Worm (Caenorhabditis elegans) whole organism, L4 larva: ENCODE data around the gene unc-16.

ENCODE experiments used
- F10B5.3 ChIP-seq: sonication (generic microtip); optimal IDR thresholded peaks from 2 replicates; lab custom pipeline; 2016; ENCODE audit warnings: mild to moderate bottlenecking, missing genetic modification characterization, missing compliant biosample characterization
- F44E2.7 ChIP-seq: fragments of 200-800 bp; sonication (Bioruptor generic); IDR thresholded peaks from 2 replicates; pipeline ENCODE4 v2.1.2; 2022; ENCODE audit warnings: missing genetic modification characterization, missing compliant biosample characterization
- F49E8.2 ChIP-seq: sonication (generic microtip); optimal IDR thresholded peaks from 2 replicates; lab custom pipeline; 2016; ENCODE audit warnings: missing compliant biosample characterization, mild to moderate bottlenecking, missing genetic modification characterization, borderline replicate concordance
- T20F7.1 ChIP-seq: fragments of 200-800 bp; sonication (Bioruptor generic); optimal IDR thresholded peaks from 2 replicates; lab custom pipeline; 2018; ENCODE audit warnings: mild to moderate bottlenecking, missing genetic modification characterization, missing compliant biosample characterization
- ZK337.2 ChIP-seq: fragments of 200-800 bp; sonication (Bioruptor generic); IDR thresholded peaks from 2 replicates; pipeline ENCODE4 v1.3.6; 2022; ENCODE audit warnings: missing genetic modification reagents, missing genetic modification characterization, missing compliant biosample characterization
- ZK546.5 ChIP-seq, 2 experiments: sonication (generic microtip); optimal IDR thresholded peaks; 2 replicates each; lab custom pipeline; 2017; ENCODE audit warnings: missing biosample characterization in 2 of 2, missing genetic modification characterization in 2 of 2
- aly-2 ChIP-seq: sonication (generic microtip); optimal IDR thresholded peaks from 2 replicates; lab custom pipeline; 2018; ENCODE audit warnings: missing biosample characterization, missing genetic modification characterization
- ceh-20 ChIP-seq: fragments of 200-800 bp; sonication (Bioruptor generic); IDR thresholded peaks from 2 replicates; pipeline ENCODE4 v1.3.6; 2022; ENCODE audit warnings: missing genetic modification reagents, missing genetic modification characterization, missing compliant biosample characterization
- ceh-28 ChIP-seq: fragments of 150-350 bp; optimal IDR thresholded peaks from 2 replicates; lab custom pipeline; 2014; ENCODE audit warnings: missing biosample characterization, missing genetic modification reagents, missing genetic modification characterization
- ceh-32 ChIP-seq: sonication (generic microtip); optimal IDR thresholded peaks from 2 replicates; lab custom pipeline; 2016; ENCODE audit warnings: mild to moderate bottlenecking, missing genetic modification characterization, missing compliant biosample characterization; ENCODE audit not compliant: poor library complexity
- ceh-62 ChIP-seq: sonication (generic microtip); optimal IDR thresholded peaks from 2 replicates; lab custom pipeline; 2017; ENCODE audit warnings: missing biosample characterization, missing genetic modification characterization
- ceh-82 ChIP-seq: sonication (generic microtip); optimal IDR thresholded peaks from 2 replicates; lab custom pipeline; 2017; ENCODE audit warnings: missing biosample characterization, missing genetic modification characterization
- cey-2 ChIP-seq: sonication (generic microtip); optimal IDR thresholded peaks from 3 replicates; lab custom pipeline; 2017; ENCODE audit warnings: missing genetic modification characterization, mild to moderate bottlenecking, missing compliant biosample characterization, antibody characterized with exemption, borderline replicate concordance; ENCODE audit not compliant: insufficient read depth
- daf-12 ChIP-seq: fragments of 150-350 bp; optimal IDR thresholded peaks from 2 replicates; lab custom pipeline; 2014; ENCODE audit warnings: missing biosample characterization, missing genetic modification reagents, missing genetic modification characterization
- daf-16 ChIP-seq, 3 experiments: sonication (generic microtip); optimal IDR thresholded peaks; 2 replicates each; lab custom pipeline; 2016 to 2017; ENCODE audit warnings: missing genetic modification characterization in 3 of 3, missing genetic modification reagents in 3 of 3, mild to moderate bottlenecking in 2 of 3, missing compliant biosample characterization in 2 of 3, missing biosample characterization in 1 of 3, moderate library complexity in 1 of 3
- dpl-1 ChIP-seq: fragments of 150-350 bp; optimal IDR thresholded peaks from 2 replicates; lab custom pipeline; 2014; ENCODE audit warnings: missing biosample characterization, missing genetic modification reagents, missing genetic modification characterization
- gei-8 ChIP-seq: fragments of 200-800 bp; sonication (Bioruptor generic); optimal IDR thresholded peaks from 2 replicates; lab custom pipeline; 2018; ENCODE audit warnings: mild to moderate bottlenecking, missing genetic modification characterization, missing compliant biosample characterization
- hif-1 ChIP-seq, 2 experiments: sonication (generic microtip); optimal IDR thresholded peaks; 2 replicates each; lab custom pipeline; 2016 to 2017; ENCODE audit warnings: missing compliant biosample characterization in 2 of 2, missing genetic modification characterization in 2 of 2, missing genetic modification reagents in 2 of 2, missing genotype in 2 of 2, mild to moderate bottlenecking in 1 of 2
- hlh-30 ChIP-seq: sonication (generic microtip); optimal IDR thresholded peaks from 2 replicates; lab custom pipeline; 2017; ENCODE audit warnings: antibody characterized with exemption, mild to moderate bottlenecking, missing genetic modification characterization, missing compliant biosample characterization; ENCODE audit not compliant: insufficient read depth
- hmg-1.1 ChIP-seq: fragments of 200-800 bp; sonication (Bioruptor generic); IDR thresholded peaks from 2 replicates; pipeline ENCODE4 v1.3.6; 2022; ENCODE audit warnings: missing genetic modification reagents, missing genetic modification characterization, missing compliant biosample characterization
- lim-7 ChIP-seq: fragments of 200-800 bp; sonication (Bioruptor generic); IDR thresholded peaks from 2 replicates; pipeline ENCODE4 v1.3.6; 2022; ENCODE audit warnings: missing genetic modification characterization, missing compliant biosample characterization
- lin-38 ChIP-seq: fragments of 200-800 bp; sonication (Bioruptor generic); IDR thresholded peaks from 2 replicates; pipeline ENCODE4 v1.3.6; 2022; ENCODE audit warnings: missing genetic modification reagents, missing genetic modification characterization, missing compliant biosample characterization
- lsy-2 ChIP-seq, 2 experiments: fragments of 150-350 bp in 1 of 2; sonication (generic microtip) in 1 of 2; optimal IDR thresholded peaks; 2 replicates each; lab custom pipeline; 2014 to 2017; ENCODE audit warnings: missing biosample characterization in 2 of 2, missing genetic modification characterization in 2 of 2
- madf-9 ChIP-seq: fragments of 200-800 bp; sonication (Bioruptor generic); conservative IDR thresholded peaks from 2 replicates; pipeline ENCODE4 v1.3.6; 2022; ENCODE audit warnings: missing genetic modification reagents, missing genetic modification characterization, missing compliant biosample characterization
- mep-1 ChIP-seq: fragments of 150-350 bp; sonication (generic microtip); optimal IDR thresholded peaks from 3 replicates; lab custom pipeline; 2014; ENCODE audit warnings: missing biosample characterization, missing genetic modification characterization
- mes-2 ChIP-seq: sonication (generic microtip); optimal IDR thresholded peaks from 2 replicates; lab custom pipeline; 2016; ENCODE audit warnings: missing genotype, mild to moderate bottlenecking, missing genetic modification characterization, missing compliant biosample characterization; ENCODE audit not compliant: poor library complexity, severe bottlenecking
- mxl-3 ChIP-seq: fragments of 200-800 bp; sonication (Bioruptor generic); optimal IDR thresholded peaks from 2 replicates; lab custom pipeline; 2018; ENCODE audit warnings: mild to moderate bottlenecking, missing genetic modification characterization, missing compliant biosample characterization
- nhr-10 ChIP-seq: fragments of 150-350 bp; optimal IDR thresholded peaks from 2 replicates; lab custom pipeline; 2014; ENCODE audit warnings: missing biosample characterization, missing genetic modification characterization
- nhr-11 ChIP-seq: fragments of 150-350 bp; optimal IDR thresholded peaks from 2 replicates; lab custom pipeline; 2014; ENCODE audit warnings: missing biosample characterization, missing genetic modification characterization
- nhr-111 ChIP-seq: fragments of 200-800 bp; sonication (Bioruptor generic); optimal IDR thresholded peaks from 2 replicates; lab custom pipeline; 2018; ENCODE audit warnings: mild to moderate bottlenecking, missing genetic modification characterization, missing compliant biosample characterization
- nhr-237 ChIP-seq: sonication (generic microtip); optimal IDR thresholded peaks from 2 replicates; lab custom pipeline; 2017; ENCODE audit warnings: missing biosample characterization, missing genetic modification characterization
- nhr-28 ChIP-seq: fragments of 150-350 bp; optimal IDR thresholded peaks from 2 replicates; lab custom pipeline; 2014; ENCODE audit warnings: missing biosample characterization, missing genetic modification characterization
- nhr-42 ChIP-seq: fragments of 200-800 bp; sonication (Bioruptor generic); IDR thresholded peaks from 2 replicates; pipeline ENCODE4 v1.3.6; 2022; ENCODE audit warnings: missing genetic modification characterization, missing compliant biosample characterization
- rbr-2 ChIP-seq: sonication (generic microtip); optimal IDR thresholded peaks from 2 replicates; lab custom pipeline; 2016; ENCODE audit warnings: missing genotype, missing genetic modification characterization, missing compliant biosample characterization
- saeg-2 ChIP-seq: fragments of 200-800 bp; sonication (Bioruptor generic); IDR thresholded peaks from 2 replicates; pipeline ENCODE4 v1.3.6; 2022; ENCODE audit warnings: missing genetic modification reagents, missing genetic modification characterization, missing compliant biosample characterization
- sdz-12 ChIP-seq: fragments of 200-800 bp; sonication (Bioruptor generic); optimal IDR thresholded peaks from 2 replicates; lab custom pipeline; 2018; ENCODE audit warnings: mild to moderate bottlenecking, missing genetic modification characterization, missing compliant biosample characterization
- set-16 ChIP-seq: fragments of 200-800 bp; sonication (Bioruptor generic); IDR thresholded peaks from 2 replicates; pipeline ENCODE4 v1.3.6; 2022; ENCODE audit warnings: missing genetic modification reagents, missing genetic modification characterization, missing compliant biosample characterization
- unc-130 ChIP-seq: sonication (generic microtip); optimal IDR thresholded peaks from 2 replicates; lab custom pipeline; 2016; ENCODE audit warnings: missing genetic modification reagents, missing genetic modification characterization, missing compliant biosample characterization
- unc-62 ChIP-seq, 3 experiments: fragments of 150-350 bp in 1 of 3; sonication (generic microtip); optimal IDR thresholded peaks in 2 of 3; peaks in 1 of 3; 1 replicate in 1 of 3; 2 replicates in 2 of 3; lab custom pipeline; 2014 to 2017; ENCODE audit warnings: missing biosample characterization in 3 of 3, missing genetic modification characterization in 3 of 3, missing genetic modification reagents in 3 of 3, missing genotype in 1 of 3
- zfp-3 ChIP-seq: fragments of 200-800 bp; sonication (Bioruptor generic); conservative IDR thresholded peaks from 2 replicates; pipeline ENCODE4 v1.3.6; 2022; ENCODE audit warnings: missing genetic modification reagents, missing genetic modification characterization, missing compliant biosample characterization
- ztf-7 ChIP-seq: fragments of 150-350 bp; optimal IDR thresholded peaks from 2 replicates; lab custom pipeline; 2014; ENCODE audit warnings: missing biosample characterization, missing genetic modification characterization

Gene unc-16

ce11 chrIII:9528824-9529223, 17.2 kb upstream of the unc-16 start, which contains the start of gene ZK1098.2 (continued):
- TF ChIP-seq saeg-2 (GFP tag; lab: Robert Waterston, UW) (no peak), hif-1 (tag; optimal IDR thresholded peaks at IDR 0.05; lab: Kevin White, UChicago) (peak in 1 of 2 experiments; percentile 50), madf-9 (GFP tag; lab: Robert Waterston, UW) (no peak), ceh-20 (GFP tag; lab: Robert Waterston, UW) (no peak), mes-2 (tag; lab: Kevin White, UChicago) (peak; percentile 51)

ce11 chrIII:9534193-9534592, 11.9 kb upstream of the unc-16 start:
- TF ChIP-seq lin-38 (GFP tag; lab: Robert Waterston, UW) = peak; percentile 29

- TF ChIP-seq lsy-2 (tag; optimal IDR thresholded peaks at IDR 0.05; lab: Kevin White, UChicago) (peak in 1 of 2 experiments; percentile 38), ceh-28 (tag; lab: Kevin White, UChicago) (peak; percentile 47), mxl-3 (GFP tag; lab: Kevin White, UChicago) (no peak), nhr-28 (peak; percentile 2), lim-7 (no peak), daf-16 (GFP tag; optimal IDR thresholded peaks at IDR 0.05; lab: Kevin White, UChicago) (no peak), daf-16 (tag; optimal IDR thresholded peaks at IDR 0.05; lab: Kevin White, UChicago) (peak; percentile 48)
- TF ChIP-seq, all 104 proteins: peak for 4
Observed at ce11 chrIII:9538655-9539155, 7.4 kb upstream of the unc-16 start, which contains the start of gene ZK1098.3. ZK1098.3 (minus strand) TSS chrIII:9538705.

- TF ChIP-seq rbr-2 (tag; lab: Kevin White, UChicago) = no peak
- TF ChIP-seq gei-8 (GFP tag; lab: Kevin White, UChicago) = no peak
- no peak for TF ChIP-seq nhr-28
- TF ChIP-seq nhr-237 (tag; lab: Kevin White, UChicago) = no peak
- no peak for TF ChIP-seq F49E8.2 (tag; lab: Kevin White, UChicago)
- TF ChIP-seq F10B5.3 (tag; lab: Kevin White, UChicago) = no peak
- no peak for TF ChIP-seq zfp-3
- no peak for TF ChIP-seq unc-62 (GFP tag; optimal IDR thresholded peaks at IDR 0.05 in 1 of 2; lab: Kevin White, UChicago)
- no peak for TF ChIP-seq unc-62 (tag; optimal IDR thresholded peaks at IDR 0.05; lab: Kevin White, UChicago)
- TF ChIP-seq ZK546.5 (tag; optimal IDR thresholded peaks at IDR 0.05; lab: Kevin White, UChicago) = no peak
- TF ChIP-seq, all 104 proteins: peak for 0
Observed at ce11 chrIII:9542280-9542679, 3.8 kb upstream of the unc-16 start, which contains the start of gene mut-7. mut-7 (minus strand) TSS chrIII:9542380.

DNA sequence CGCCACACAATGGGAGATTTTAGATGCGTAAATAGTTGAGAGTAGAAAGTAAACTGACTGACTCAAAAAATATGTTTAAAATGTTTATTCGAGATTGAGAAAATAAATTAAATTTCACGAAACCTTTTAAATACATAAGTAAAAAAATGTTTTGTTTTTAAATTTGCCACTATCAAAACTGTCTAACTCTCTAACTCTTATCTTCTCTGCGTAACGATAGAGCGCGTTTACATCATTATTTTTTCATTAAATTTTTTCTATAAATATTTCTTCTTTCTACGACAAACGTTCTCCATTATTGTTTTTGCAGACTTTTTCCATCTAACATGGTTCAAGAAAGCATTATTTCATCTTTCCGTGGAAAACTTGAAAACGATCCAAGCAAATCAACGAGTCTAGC, 3.2 kb upstream of the unc-16 start, which contains the start of gene eif-2Balpha:
Gene eif-2Balpha (plus strand): TSS at position 304 of the 400 bp plus-strand sequence.
- TF ChIP-seq daf-12 = no peak
- TF ChIP-seq mep-1 (tag; lab: Kevin White, UChicago) = peak; percentile 16
- TF ChIP-seq nhr-111 (GFP tag; lab: Kevin White, UChicago) = no peak
- peak; percentile 80 for TF ChIP-seq lin-38 (GFP tag; lab: Robert Waterston, UW)
- TF ChIP-seq unc-130 (GFP tag; lab: Kevin White, UChicago) = no peak
- no peak for TF ChIP-seq ztf-7 (tag; lab: Kevin White, UChicago)
- no peak for TF ChIP-seq ceh-62 (tag; lab: Kevin White, UChicago)
- no peak for TF ChIP-seq nhr-11
- no peak for TF ChIP-seq ZK337.2 (GFP tag; lab: Robert Waterston, UW)
- no peak for TF ChIP-seq cey-2 (tag; lab: Kevin White, UChicago)
- TF ChIP-seq hlh-30 (tag; lab: Kevin White, UChicago) = peak; percentile 40
- TF ChIP-seq set-16 = no peak
- TF ChIP-seq T20F7.1 (GFP tag; lab: Kevin White, UChicago) = no peak
- no peak for TF ChIP-seq nhr-10 (tag; lab: Kevin White, UChicago)
- TF ChIP-seq nhr-237 (tag; lab: Kevin White, UChicago) = no peak
- no peak for TF ChIP-seq aly-2 (tag; lab: Kevin White, UChicago)
- no peak for TF ChIP-seq mes-2 (tag; lab: Kevin White, UChicago)
- no peak for TF ChIP-seq ceh-28 (tag; lab: Kevin White, UChicago)
- no peak for TF ChIP-seq nhr-42 (GFP tag; lab: Robert Waterston, UW)
- TF ChIP-seq lsy-2 (tag; optimal IDR thresholded peaks at IDR 0.05; lab: Kevin White, UChicago) = peak in 1 of 2 experiments; percentile 84
- TF ChIP-seq dpl-1 = peak; percentile 67
- no peak for TF ChIP-seq sdz-12 (GFP tag; lab: Kevin White, UChicago)
- no peak for TF ChIP-seq ceh-82
- TF ChIP-seq F44E2.7 (GFP tag; lab: Robert Waterston, UW) = no peak
- TF ChIP-seq ceh-32 (tag; lab: Kevin White, UChicago) = no peak
- no peak for TF ChIP-seq hmg-1.1
